Fruit fly (Drosophila melanogaster) whole organism, embryonic: ENCODE results near the gene CG15414.

Experiments used
- Abd-B ChIP-seq: fragments of 200-800 bp; sonication (Bioruptor generic); optimal IDR thresholded peaks from 2 replicates; lab custom pipeline; 2018; ENCODE audit warnings: missing biosample characterization, mild to moderate bottlenecking, missing genetic modification characterization, moderate library complexity
- Ada2b ChIP-seq: fragments of 200-800 bp; sonication (Bioruptor generic); IDR thresholded peaks from 2 replicates; pipeline ENCODE4 v1.3.6; 2022; ENCODE audit warnings: missing biosample characterization, missing genetic modification characterization
- CG1024 ChIP-seq: fragments of 200-800 bp; sonication (Bioruptor generic); IDR thresholded peaks from 2 replicates; pipeline ENCODE4 v1.3.6; 2022; ENCODE audit warnings: missing biosample characterization, missing genetic modification characterization
- CG10321 ChIP-seq: fragments of 200-800 bp; sonication (Bioruptor generic); IDR thresholded peaks from 2 replicates; pipeline ENCODE4 v1.3.6; 2022; ENCODE audit warnings: missing biosample characterization, missing genetic modification characterization
- CG10565 ChIP-seq: fragments of 200-800 bp; sonication (Bioruptor generic); optimal IDR thresholded peaks from 3 replicates; lab custom pipeline; 2016; ENCODE audit warnings: missing biosample characterization, mild to moderate bottlenecking, missing genetic modification characterization
- CG11085 ChIP-seq: fragments of 200-800 bp; sonication (Bioruptor generic); IDR thresholded peaks from 2 replicates; pipeline ENCODE4 v1.3.6; 2022; ENCODE audit warnings: missing biosample characterization, missing genetic modification characterization
- CG12104 ChIP-seq: fragments of 200-800 bp; sonication (Bioruptor generic); optimal IDR thresholded peaks from 3 replicates; lab custom pipeline; 2016; ENCODE audit warnings: missing biosample characterization, missing genetic modification characterization
- CG13123 ChIP-seq: fragments of 200-800 bp; sonication (Bioruptor generic); optimal IDR thresholded peaks from 2 replicates; lab custom pipeline; 2016; ENCODE audit warnings: missing biosample characterization, missing genetic modification characterization
- CG14667 ChIP-seq: fragments of 200-800 bp; sonication (Bioruptor generic); IDR thresholded peaks from 2 replicates; pipeline ENCODE4 v1.3.6; 2022; ENCODE audit warnings: missing biosample characterization, missing genetic modification characterization
- CG16863 ChIP-seq: fragments of 200-800 bp; sonication (Bioruptor generic); optimal IDR thresholded peaks from 3 replicates; lab custom pipeline; 2016; ENCODE audit warnings: missing biosample characterization, missing genetic modification characterization
- CG17829 ChIP-seq: fragments of 200-800 bp; optimal IDR thresholded peaks from 2 replicates; lab custom pipeline; 2019; ENCODE audit warnings: missing biosample characterization, mild to moderate bottlenecking, missing genetic modification characterization, moderate library complexity
- CG18011 ChIP-seq: fragments of 200-800 bp; sonication (Bioruptor generic); optimal IDR thresholded peaks from 2 replicates; lab custom pipeline; 2017; ENCODE audit warnings: missing biosample characterization, missing genetic modification characterization, mild to moderate bottlenecking, moderate library complexity, missing genotype
- CG3065 ChIP-seq: fragments of 200-800 bp; sonication (Bioruptor generic); optimal IDR thresholded peaks from 2 replicates; lab custom pipeline; 2016; ENCODE audit warnings: missing biosample characterization, missing genetic modification characterization
- CG34376 ChIP-seq: fragments of 200-800 bp; sonication (Bioruptor generic); optimal IDR thresholded peaks from 2 replicates; lab custom pipeline; 2018; ENCODE audit warnings: missing biosample characterization, mild to moderate bottlenecking, missing genetic modification characterization
- CG3726 ChIP-seq: fragments of 200-800 bp; sonication (Bioruptor generic); IDR thresholded peaks from 3 replicates; pipeline ENCODE4, ENCODE4 v1.3.6; 2022; ENCODE audit warnings: missing biosample characterization, missing genetic modification characterization
- CG3995 ChIP-seq: fragments of 200-800 bp; sonication (Bioruptor generic); optimal IDR thresholded peaks from 3 replicates; lab custom pipeline; 2016; ENCODE audit warnings: missing biosample characterization, missing genetic modification characterization
- CG4617 ChIP-seq: fragments of 200-800 bp; sonication (Bioruptor generic); optimal IDR thresholded peaks from 3 replicates; lab custom pipeline; 2016; ENCODE audit warnings: missing biosample characterization, missing genetic modification characterization, borderline replicate concordance
- CG4854 ChIP-seq: fragments of 200-800 bp; sonication (Bioruptor generic); optimal IDR thresholded peaks from 2 replicates; lab custom pipeline; 2016; ENCODE audit warnings: missing biosample characterization, missing genetic modification characterization, inconsistent platforms
- CG7556 ChIP-seq: fragments of 200-800 bp; sonication (Bioruptor generic); optimal IDR thresholded peaks from 2 replicates; lab custom pipeline; 2017; ENCODE audit warnings: missing biosample characterization, mild to moderate bottlenecking, missing genetic modification characterization
- CG8765 ChIP-seq: fragments of 200-800 bp; sonication (Bioruptor generic); IDR thresholded peaks from 2 replicates; pipeline ENCODE4 v1.3.6; 2022; ENCODE audit warnings: missing biosample characterization, missing genetic modification characterization
- CG9215 ChIP-seq: fragments of 200-800 bp; sonication (Bioruptor generic); IDR thresholded peaks from 2 replicates; pipeline ENCODE4 v1.3.6; 2022; ENCODE audit warnings: missing biosample characterization, missing genetic modification characterization
- CG9609 ChIP-seq: fragments of 200-800 bp; sonication (Bioruptor generic); optimal IDR thresholded peaks from 3 replicates; lab custom pipeline; 2016; ENCODE audit warnings: missing biosample characterization, missing genetic modification characterization
- CG9876 ChIP-seq: fragments of 200-800 bp; sonication (Bioruptor generic); optimal IDR thresholded peaks from 2 replicates; lab custom pipeline; 2016; ENCODE audit warnings: missing biosample characterization, missing genetic modification characterization
- CG9932 ChIP-seq: fragments of 200-800 bp; sonication (Bioruptor generic); IDR thresholded peaks from 2 replicates; pipeline ENCODE4 v1.3.6; 2022; ENCODE audit warnings: missing biosample characterization, missing genetic modification characterization
- Dad ChIP-seq: fragments of 200-800 bp; sonication (Bioruptor generic); optimal IDR thresholded peaks from 3 replicates; lab custom pipeline; 2016; ENCODE audit warnings: missing biosample characterization, missing genetic modification characterization
- Dbx ChIP-seq: fragments of 200-800 bp; sonication (Bioruptor generic); IDR thresholded peaks from 3 replicates; pipeline ENCODE4 v1.3.6; 2022; ENCODE audit warnings: missing biosample characterization, missing genetic modification characterization
- Dfd ChIP-seq, 2 experiments: fragments of >200 bp; optimal IDR thresholded peaks; 2 replicates each; lab custom pipeline; 2017; ENCODE audit warnings: missing biosample characterization in 2 of 2, missing genetic modification characterization in 2 of 2
- H2.0 ChIP-seq: fragments of 200-800 bp; sonication (Bioruptor generic); IDR thresholded peaks from 2 replicates; pipeline ENCODE4 v1.3.6; 2022; ENCODE audit warnings: missing biosample characterization, missing genetic modification characterization
- Hey ChIP-seq: fragments of 200-800 bp; sonication (Bioruptor generic); optimal IDR thresholded peaks from 3 replicates; lab custom pipeline; 2018; ENCODE audit warnings: missing biosample characterization, mild to moderate bottlenecking, missing genetic modification characterization
- Hr3 ChIP-seq: fragments of 200-800 bp; sonication (Bioruptor generic); optimal IDR thresholded peaks from 3 replicates; lab custom pipeline; 2016; ENCODE audit warnings: missing biosample characterization, missing genetic modification characterization
- Max ChIP-seq: fragments of 200-800 bp; sonication (Bioruptor generic); optimal IDR thresholded peaks from 2 replicates; lab custom pipeline; 2016; ENCODE audit warnings: missing biosample characterization, mild to moderate bottlenecking, missing genetic modification characterization
- Mes4 ChIP-seq: fragments of 200-800 bp; sonication (Bioruptor generic); optimal IDR thresholded peaks from 2 replicates; lab custom pipeline; 2016; ENCODE audit warnings: missing biosample characterization, missing genetic modification characterization
- NC2β ChIP-seq: fragments of 200-800 bp; sonication (Bioruptor generic); optimal IDR thresholded peaks from 2 replicates; lab custom pipeline; 2016; ENCODE audit warnings: missing biosample characterization, missing genetic modification characterization
- NFAT ChIP-seq: fragments of 200-800 bp; sonication (Bioruptor generic); IDR thresholded peaks from 2 replicates; pipeline ENCODE4 v1.3.6; 2022; ENCODE audit warnings: missing biosample characterization, missing genetic modification characterization
- Poxn ChIP-seq: fragments of 200-800 bp; sonication (Bioruptor generic); IDR thresholded peaks from 2 replicates; pipeline ENCODE4 v1.3.6; 2022; ENCODE audit warnings: missing biosample characterization, missing genetic modification characterization
- Sry-δ ChIP-seq: fragments of 200-800 bp; sonication (Bioruptor generic); optimal IDR thresholded peaks from 2 replicates; lab custom pipeline; 2016; ENCODE audit warnings: missing biosample characterization, missing genetic modification characterization
- Xrp1 ChIP-seq: fragments of 200-800 bp; sonication (Bioruptor generic); IDR thresholded peaks from 2 replicates; pipeline ENCODE4 v1.3.6; 2022; ENCODE audit warnings: missing biosample characterization, missing genetic modification characterization
- bsh ChIP-seq, 2 experiments: fragments of 200-800 bp; sonication (Bioruptor generic); optimal IDR thresholded peaks; 2 replicates each; lab custom pipeline; 2017 to 2018; ENCODE audit warnings: mild to moderate bottlenecking in 2 of 2, missing biosample characterization in 2 of 2, missing genetic modification characterization in 2 of 2, moderate library complexity in 1 of 2
- cad ChIP-seq: fragments of >200 bp; optimal IDR thresholded peaks from 2 replicates; lab custom pipeline; 2017; ENCODE audit warnings: missing biosample characterization, missing genetic modification characterization
- chm ChIP-seq: fragments of 200-800 bp; sonication (Bioruptor generic); IDR thresholded peaks from 2 replicates; pipeline ENCODE4 v1.3.6; 2022; ENCODE audit warnings: missing biosample characterization, missing genetic modification characterization
- crc ChIP-seq: fragments of 200-800 bp; sonication (Bioruptor generic); optimal IDR thresholded peaks from 2 replicates; lab custom pipeline; 2016; ENCODE audit warnings: missing biosample characterization, missing genetic modification characterization
- disco-r ChIP-seq: fragments of 200-800 bp; sonication (Bioruptor generic); optimal IDR thresholded peaks from 2 replicates; lab custom pipeline; 2016; ENCODE audit warnings: missing biosample characterization, missing genetic modification characterization
- dm ChIP-seq: fragments of 200-800 bp; sonication (Bioruptor generic); optimal IDR thresholded peaks from 3 replicates; lab custom pipeline; 2016; ENCODE audit warnings: missing biosample characterization, missing genetic modification characterization
- en ChIP-seq: fragments of 200-800 bp; sonication (Bioruptor generic); optimal IDR thresholded peaks from 2 replicates; lab custom pipeline; 2016; ENCODE audit warnings: missing biosample characterization, missing genetic modification characterization
- ham ChIP-seq: fragments of 200-800 bp; sonication (Bioruptor generic); IDR thresholded peaks from 2 replicates; pipeline ENCODE4 v1.3.6; 2022; ENCODE audit warnings: missing biosample characterization, missing genetic modification characterization
- jing ChIP-seq: fragments of 200-800 bp; sonication (Bioruptor generic); optimal IDR thresholded peaks from 2 replicates; lab custom pipeline; 2018; ENCODE audit warnings: missing biosample characterization, mild to moderate bottlenecking, missing genetic modification characterization
- knrl ChIP-seq: fragments of 200-800 bp; sonication (Bioruptor generic); IDR thresholded peaks from 3 replicates; pipeline ENCODE4 v1.3.6; 2022; ENCODE audit warnings: missing biosample characterization, missing genetic modification characterization; ENCODE audit not compliant: partially characterized antibody
- org-1 ChIP-seq: fragments of 200-800 bp; sonication (Bioruptor generic); optimal IDR thresholded peaks from 2 replicates; lab custom pipeline; 2017; ENCODE audit warnings: missing biosample characterization, missing genetic modification characterization
- schlank ChIP-seq: fragments of 200-800 bp; sonication (Bioruptor generic); optimal IDR thresholded peaks from 2 replicates; lab custom pipeline; 2018; ENCODE audit warnings: missing biosample characterization, mild to moderate bottlenecking, missing genetic modification characterization
- sens-2 ChIP-seq: fragments of 200-800 bp; sonication (Bioruptor generic); IDR thresholded peaks from 2 replicates; pipeline ENCODE4 v1.3.6; 2022; ENCODE audit warnings: missing biosample characterization, missing genetic modification characterization
- so ChIP-seq: fragments of 200-800 bp; sonication (Bioruptor generic); IDR thresholded peaks from 3 replicates; pipeline ENCODE4 v1.3.6; 2022; ENCODE audit warnings: missing biosample characterization, missing genetic modification characterization
- vfl ChIP-seq: fragments of 200-800 bp; sonication (Bioruptor generic); optimal IDR thresholded peaks from 2 replicates; lab custom pipeline; 2016; ENCODE audit warnings: missing biosample characterization, missing genetic modification characterization
- vnd ChIP-seq: fragments of 200-800 bp; sonication (Bioruptor generic); IDR thresholded peaks from 3 replicates; pipeline ENCODE4 v1.3.6; 2022; ENCODE audit warnings: missing biosample characterization, missing genetic modification characterization; ENCODE audit not compliant: partially characterized antibody

CG15414 gene

DNA sequence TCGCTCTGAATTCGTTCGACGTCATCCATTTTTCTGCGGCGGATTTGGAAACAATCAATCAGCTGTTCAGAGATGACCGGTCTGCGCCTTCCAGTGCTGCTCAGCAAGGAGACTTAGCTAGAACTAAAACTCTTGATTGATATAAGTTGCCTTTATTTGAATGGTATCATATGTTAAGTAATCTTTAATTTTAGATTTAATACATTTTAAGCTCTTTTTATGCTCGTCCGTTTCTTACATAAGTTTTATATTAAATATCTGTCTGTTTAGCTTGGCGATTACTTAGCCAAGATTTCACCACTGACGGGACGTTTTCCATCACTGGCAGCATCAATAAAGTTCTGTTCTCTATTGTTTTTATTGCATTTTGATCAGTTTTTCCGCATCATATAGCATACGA, 33.9 kb downstream of the CG15414 start, which contains the start of the genes Cog3 and Sec5 (continued):
- no peak for TF ChIP-seq CG16863 (GFP tag; lab: Kevin White, UChicago)
- TF ChIP-seq disco-r, result no peak
- TF ChIP-seq CG4854 (GFP tag; lab: Kevin White, UChicago), result no peak
- TF ChIP-seq CG3995, result peak; percentile 31
- no peak for TF ChIP-seq Dfd (GFP tag; optimal IDR thresholded peaks at IDR 0.05; lab: Kevin White, UChicago)
- no peak for TF ChIP-seq bsh (GFP tag; optimal IDR thresholded peaks at IDR 0.05; lab: Kevin White, UChicago)
- TF ChIP-seq CG18011 (GFP tag; lab: Kevin White, UChicago), result peak; percentile 29
- TF ChIP-seq Ada2b, result peak; percentile 23; the same call in 1 of the 2 replicates
- TF ChIP-seq knrl (GFP tag; lab: Robert Waterston, UW), result no peak
- TF ChIP-seq schlank (tag; lab: Kevin White, UChicago), result no peak
- peak; percentile 46 for TF ChIP-seq NFAT (GFP tag; lab: Robert Waterston, UW)
- no peak for TF ChIP-seq Sry-δ (GFP tag; lab: Kevin White, UChicago)
- no peak for TF ChIP-seq CG1024 (GFP tag; lab: Robert Waterston, UW)
- no peak for TF ChIP-seq org-1 (GFP tag; lab: Kevin White, UChicago)
- no peak for TF ChIP-seq CG10321 (GFP tag; lab: Robert Waterston, UW)
- peak; percentile 48 for TF ChIP-seq Max (GFP tag; lab: Kevin White, UChicago)
- TF ChIP-seq CG14667 (GFP tag; lab: Robert Waterston, UW), result peak; percentile 32; the same call in 1 of the 2 replicates
- TF ChIP-seq dm (GFP tag; lab: Kevin White, UChicago), result no peak
- no peak for TF ChIP-seq Hey (tag; lab: Kevin White, UChicago)
- peak; percentile 31; the same call in 1 of the 3 replicates for TF ChIP-seq so (GFP tag; lab: Robert Waterston, UW)
- TF ChIP-seq ham (GFP tag; lab: Robert Waterston, UW), result no peak
- TF ChIP-seq sens-2, result no peak
- TF ChIP-seq vnd (GFP tag; lab: Robert Waterston, UW), result 0 out of 3 replicates have a peak, but pooled peaks have one; percentile 21
- peak; percentile 77 for TF ChIP-seq CG9932 (GFP tag; lab: Robert Waterston, UW)
- peak; percentile 60 for TF ChIP-seq CG9609 (GFP tag; lab: Kevin White, UChicago)
- no peak for TF ChIP-seq CG13123 (GFP tag; lab: Kevin White, UChicago)
- TF ChIP-seq CG9215 (GFP tag; lab: Robert Waterston, UW), result peak; percentile 76
- peak; percentile 76 for TF ChIP-seq CG17829
- TF ChIP-seq CG4617 (GFP tag; lab: Kevin White, UChicago), result peak; percentile 74
- TF ChIP-seq en (GFP tag; lab: Kevin White, UChicago), result no peak
- no peak for TF ChIP-seq CG9876 (GFP tag; lab: Kevin White, UChicago)
- peak; percentile 60 for TF ChIP-seq vfl (GFP tag; lab: Kevin White, UChicago)
- TF ChIP-seq CG12104 (GFP tag; lab: Kevin White, UChicago), result peak; percentile 58
- peak; percentile 68 for TF ChIP-seq Xrp1
- peak; percentile 69 for TF ChIP-seq Hr3 (GFP tag; lab: Kevin White, UChicago)
- TF ChIP-seq crc (GFP tag; lab: Kevin White, UChicago), result no peak
- no peak for TF ChIP-seq chm (GFP tag; lab: Robert Waterston, UW)
- peak; percentile 65 for TF ChIP-seq CG34376 (GFP tag; lab: Kevin White, UChicago)
- no peak for TF ChIP-seq Dad (GFP tag; lab: Kevin White, UChicago)
- peak; percentile 17 for TF ChIP-seq NC2β (GFP tag; lab: Kevin White, UChicago)
- peak; percentile 55; the same call in 2 of the 3 replicates for TF ChIP-seq Dbx (GFP tag; lab: Robert Waterston, UW)
- TF ChIP-seq CG8765 (GFP tag; lab: Robert Waterston, UW), result no peak
- TF ChIP-seq CG3065 (GFP tag; lab: Kevin White, UChicago), result no peak
- peak; percentile 38 for TF ChIP-seq CG7556 (GFP tag; lab: Kevin White, UChicago)
- no peak for TF ChIP-seq cad (GFP tag; lab: Kevin White, UChicago)
- no peak for TF ChIP-seq CG10565 (GFP tag; lab: Kevin White, UChicago)
- no peak for TF ChIP-seq CG3726 (GFP tag; lab: Robert Waterston, UW)
- TF ChIP-seq Mes4 (GFP tag; lab: Kevin White, UChicago), result peak; percentile 3
- peak; percentile 77 for TF ChIP-seq Abd-B (GFP tag; lab: Kevin White, UChicago)
- no peak for TF ChIP-seq jing
- no peak for TF ChIP-seq Poxn (GFP tag; lab: Robert Waterston, UW)
- peak; percentile 23; the same call in 1 of the 2 replicates for TF ChIP-seq H2.0 (GFP tag; lab: Robert Waterston, UW)
- TF ChIP-seq CG11085, result 0 out of 2 replicates have a peak, but pooled peaks have one; percentile 32
